In genomic region chrIV:11765507-11765906, ce11 we compare ENCODE assay signal across 8 worm cellular contexts.
A peak's percentile ranks its signal among the peaks of the same experiment; 100 is the strongest.
TF ChIP-seq lines count a peak whose summit lies in the region.

No protein-coding gene starts in this region.

TF ChIP-seq in whole organism, L1 larva, 84 proteins besides CTCF, POLR2A, EP300 and RAD21 (continues in another document):
- TF ChIP-seq aha-1 (tag; optimal IDR thresholded peaks at IDR 0.05; lab: Kevin White, UChicago) (no peak), efl-1 (optimal IDR thresholded peaks at IDR 0.05; lab: Kevin White, UChicago) (peak in 1 of 2 experiments; percentile 31), efl-1 (GFP tag; optimal IDR thresholded peaks at IDR 0.05 in 1 of 2; lab: Kevin White, UChicago) (no peak), mep-1 (tag; optimal IDR thresholded peaks at IDR 0.05; lab: Kevin White, UChicago) (peak; percentile 28), ceh-63 (GFP tag; optimal IDR thresholded peaks at IDR 0.05; lab: Kevin White, UChicago) (no peak), blmp-1 (tag; optimal IDR thresholded peaks at IDR 0.05; lab: Kevin White, UChicago) (no peak), C34B4.2 (tag; optimal IDR thresholded peaks at IDR 0.05; lab: Kevin White, UChicago) (no peak), unc-98 (GFP tag; IDR thresholded peaks at IDR 0.05; lab: Robert Waterston, UW) (no peak), lin-14 (GFP tag; optimal IDR thresholded peaks at IDR 0.05; lab: Kevin White, UChicago) (peak; percentile 94), snu-23 (GFP tag; optimal IDR thresholded peaks at IDR 0.05; lab: Kevin White, UChicago) (peak; percentile 69), sox-4 (tag; optimal IDR thresholded peaks at IDR 0.05; lab: Kevin White, UChicago) (peak; percentile 3)

TF ChIP-seq in whole organism, L2 larva, 48 proteins besides CTCF, POLR2A, EP300 and RAD21 (continues in another document):
- peak; percentile 60 for TF ChIP-seq unc-55 (GFP tag; optimal IDR thresholded peaks at IDR 0.05; lab: Kevin White, UChicago)
- peak; percentile 37 for TF ChIP-seq egl-27 (tag; optimal IDR thresholded peaks at IDR 0.05; lab: Kevin White, UChicago)
- peak in 1 of 2 experiments; percentile 77 for TF ChIP-seq mdl-1 (tag; optimal IDR thresholded peaks at IDR 0.05; lab: Kevin White, UChicago)
- peak; percentile 75 for TF ChIP-seq C34F6.9 (tag; optimal IDR thresholded peaks at IDR 0.05; lab: Kevin White, UChicago)
- no peak for TF ChIP-seq sma-3 (GFP tag; optimal IDR thresholded peaks at IDR 0.05; lab: Kevin White, UChicago)
- TF ChIP-seq lsy-2 (tag; optimal IDR thresholded peaks at IDR 0.05; lab: Kevin White, UChicago), result peak; percentile 16 to 65
- TF ChIP-seq nhr-25 (tag; optimal IDR thresholded peaks at IDR 0.05; lab: Kevin White, UChicago), result no peak
- no peak for TF ChIP-seq nhr-77 (tag; optimal IDR thresholded peaks at IDR 0.05; lab: Kevin White, UChicago)
- no peak for TF ChIP-seq gmeb-1 (tag; optimal IDR thresholded peaks at IDR 0.05; lab: Kevin White, UChicago)
- no peak for TF ChIP-seq skn-1 (tag; optimal IDR thresholded peaks at IDR 0.05; lab: Kevin White, UChicago)
- no peak for TF ChIP-seq nhr-21 (tag; optimal IDR thresholded peaks at IDR 0.05; lab: Kevin White, UChicago)
- TF ChIP-seq ceh-16 (tag; optimal IDR thresholded peaks at IDR 0.05; lab: Kevin White, UChicago), result no peak

TF ChIP-seq in whole organism, L3 larva, 47 proteins besides CTCF, POLR2A, EP300 and RAD21 (continues in another document):
- TF ChIP-seq pqm-1 (tag; optimal IDR thresholded peaks at IDR 0.05; lab: Kevin White, UChicago) (no peak), pha-4 (tag; optimal IDR thresholded peaks at IDR 0.05; lab: Kevin White, UChicago) (no peak), skn-1 (tag; optimal IDR thresholded peaks at IDR 0.05; lab: Kevin White, UChicago) (peak; percentile 38), fkh-10 (GFP tag; optimal IDR thresholded peaks at IDR 0.05; lab: Kevin White, UChicago) (peak; percentile 71), unc-62 (GFP tag; optimal IDR thresholded peaks at IDR 0.05; lab: Kevin White, UChicago) (no peak), ztf-11 (tag; optimal IDR thresholded peaks at IDR 0.05; lab: Kevin White, UChicago) (no peak), unc-39 (tag; optimal IDR thresholded peaks at IDR 0.05; lab: Kevin White, UChicago) (no peak), lin-39 (tag; optimal IDR thresholded peaks at IDR 0.05; lab: Kevin White, UChicago) (peak; percentile 57), nhr-11 (tag; optimal IDR thresholded peaks at IDR 0.05; lab: Kevin White, UChicago) (peak; percentile 4), nfya-1 (tag; optimal IDR thresholded peaks at IDR 0.05; lab: Kevin White, UChicago; ENCODE audit: insufficient read depth) (peak; percentile 57), egl-5 (tag; optimal IDR thresholded peaks at IDR 0.05; lab: Kevin White, UChicago) (peak; percentile 57), sea-2 (GFP tag; optimal IDR thresholded peaks at IDR 0.05; lab: Kevin White, UChicago) (peak; percentile 49)

TF ChIP-seq in whole organism, L4 larva, 104 proteins besides CTCF, POLR2A, EP300 and RAD21 (continues in another document):
- peak; percentile 21 to 43 for TF ChIP-seq lsy-2 (tag; optimal IDR thresholded peaks at IDR 0.05; lab: Kevin White, UChicago)
- no peak for TF ChIP-seq D1046.2 (GFP tag; IDR thresholded peaks at IDR 0.05; lab: Robert Waterston, UW)
- no peak for TF ChIP-seq F44E2.7 (GFP tag; IDR thresholded peaks at IDR 0.05; lab: Robert Waterston, UW)
- no peak for TF ChIP-seq mes-2 (tag; optimal IDR thresholded peaks at IDR 0.05; lab: Kevin White, UChicago; ENCODE audit: poor library complexity, severe bottlenecking)
- TF ChIP-seq php-3 (GFP tag; IDR thresholded peaks at IDR 0.05; lab: Robert Waterston, UW), result no peak
- peak; percentile 88 for TF ChIP-seq fkh-10 (GFP tag; optimal IDR thresholded peaks at IDR 0.05; lab: Kevin White, UChicago)
- TF ChIP-seq F10B5.3 (tag; optimal IDR thresholded peaks at IDR 0.05; lab: Kevin White, UChicago), result no peak
- TF ChIP-seq mdl-1 (tag; optimal IDR thresholded peaks at IDR 0.05; lab: Kevin White, UChicago), result peak in 1 of 2 experiments; percentile 58
- TF ChIP-seq ama-1 (optimal IDR thresholded peaks at IDR 0.05; lab: Kevin White, UChicago), result no peak
- peak; percentile 71 for TF ChIP-seq hlh-30 (tag; optimal IDR thresholded peaks at IDR 0.05; lab: Kevin White, UChicago; ENCODE audit: insufficient read depth)
- TF ChIP-seq daf-12 (tag; optimal IDR thresholded peaks at IDR 0.05; lab: Kevin White, UChicago), result no peak
- peak; percentile 48 for TF ChIP-seq F37D6.2 (tag; optimal IDR thresholded peaks at IDR 0.05; lab: Kevin White, UChicago)

TF ChIP-seq in whole organism, late embryonic, 69 proteins besides CTCF, POLR2A, EP300 and RAD21 (continues in another document):
- TF ChIP-seq npax-4 (tag; optimal IDR thresholded peaks at IDR 0.05; lab: Kevin White, UChicago) (no peak), ceh-9 (tag; optimal IDR thresholded peaks at IDR 0.05; lab: Kevin White, UChicago) (no peak), hlh-15 (tag; optimal IDR thresholded peaks at IDR 0.05; lab: Kevin White, UChicago) (no peak), Y22D7AL.16 (tag; optimal IDR thresholded peaks at IDR 0.05; lab: Kevin White, UChicago) (no peak), unc-42 (tag; optimal IDR thresholded peaks at IDR 0.05; lab: Kevin White, UChicago) (peak; percentile 92), tbx-2 (tag; optimal IDR thresholded peaks at IDR 0.05; lab: Kevin White, UChicago) (peak; percentile 51), ceh-31 (tag; optimal IDR thresholded peaks at IDR 0.05; lab: Kevin White, UChicago) (peak; percentile 68), hlh-8 (tag; optimal IDR thresholded peaks at IDR 0.05; lab: Kevin White, UChicago) (no peak), sox-4 (tag; optimal IDR thresholded peaks at IDR 0.05; lab: Kevin White, UChicago) (no peak), unc-86 (tag; optimal IDR thresholded peaks at IDR 0.05; lab: Kevin White, UChicago) (peak; percentile 3), gmeb-2 (tag; optimal IDR thresholded peaks at IDR 0.05; lab: Kevin White, UChicago) (no peak), fax-1 (tag; optimal IDR thresholded peaks at IDR 0.05; lab: Kevin White, UChicago) (no peak), ceh-45 (GFP tag; IDR thresholded peaks at IDR 0.05; lab: Robert Waterston, UW) (no peak)

TF ChIP-seq in whole organism, midembryonic, 9 proteins besides CTCF, POLR2A, EP300 and RAD21:
- TF ChIP-seq T22C8.4 (GFP tag; IDR thresholded peaks at IDR 0.05; lab: Robert Waterston, UW) (peak; percentile 73), med-1 (GFP tag; optimal IDR thresholded peaks at IDR 0.05; lab: Kevin White, UChicago; ENCODE audit: insufficient read depth) (no peak)

TF ChIP-seq in whole organism, mixed stage, embryonic, 35 proteins besides CTCF, POLR2A, EP300 and RAD21:
- TF ChIP-seq flh-1 (GFP tag; optimal IDR thresholded peaks at IDR 0.05; lab: Kevin White, UChicago), result no peak
- peak; percentile 16 for TF ChIP-seq unc-62 (GFP tag; optimal IDR thresholded peaks at IDR 0.05; lab: Kevin White, UChicago)
- peak; percentile 10 for TF ChIP-seq unc-120 (tag; optimal IDR thresholded peaks at IDR 0.05; lab: Kevin White, UChicago; ENCODE audit: poor library complexity, severe bottlenecking)
- TF ChIP-seq ces-1 (GFP tag; optimal IDR thresholded peaks at IDR 0.05; lab: Kevin White, UChicago), result peak; percentile 94
- no peak for TF ChIP-seq elt-3 (tag; optimal IDR thresholded peaks at IDR 0.05; lab: Kevin White, UChicago)
- TF ChIP-seq snpc-4 (tag; optimal IDR thresholded peaks at IDR 0.05; lab: Kevin White, UChicago), result no peak
- TF ChIP-seq nhr-12 (tag; optimal IDR thresholded peaks at IDR 0.05; lab: Kevin White, UChicago), result no peak
- TF ChIP-seq pha-4 (tag; optimal IDR thresholded peaks at IDR 0.05; lab: Kevin White, UChicago), result no peak
- no peak for TF ChIP-seq lin-13 (tag; optimal IDR thresholded peaks at IDR 0.05; lab: Kevin White, UChicago)

TF ChIP-seq in whole organism, young adult, 124 proteins besides CTCF, POLR2A, EP300 and RAD21:
- TF ChIP-seq ztf-6 (GFP tag; IDR thresholded peaks at IDR 0.05; lab: Robert Waterston, UW) (no peak), K12H6.12 (tag; optimal IDR thresholded peaks at IDR 0.05; lab: Kevin White, UChicago) (peak; percentile 1), ztf-26 (tag; optimal IDR thresholded peaks at IDR 0.05; lab: Kevin White, UChicago) (no peak), B0336.3 (GFP tag; IDR thresholded peaks at IDR 0.05; lab: Robert Waterston, UW) (no peak), egrh-3 (GFP tag; IDR thresholded peaks at IDR 0.05; lab: Robert Waterston, UW) (no peak), K11D2.4 (GFP tag; IDR thresholded peaks at IDR 0.05; lab: Robert Waterston, UW) (peak; percentile 43; the same call in 1 of the 2 replicates)
TF ChIP-seq in whole organism, young adult: peak in this region for 2.
